Fruit fly (Drosophila melanogaster): ENCODE results near the gene CG3062.

CG3062 gene

DNA sequence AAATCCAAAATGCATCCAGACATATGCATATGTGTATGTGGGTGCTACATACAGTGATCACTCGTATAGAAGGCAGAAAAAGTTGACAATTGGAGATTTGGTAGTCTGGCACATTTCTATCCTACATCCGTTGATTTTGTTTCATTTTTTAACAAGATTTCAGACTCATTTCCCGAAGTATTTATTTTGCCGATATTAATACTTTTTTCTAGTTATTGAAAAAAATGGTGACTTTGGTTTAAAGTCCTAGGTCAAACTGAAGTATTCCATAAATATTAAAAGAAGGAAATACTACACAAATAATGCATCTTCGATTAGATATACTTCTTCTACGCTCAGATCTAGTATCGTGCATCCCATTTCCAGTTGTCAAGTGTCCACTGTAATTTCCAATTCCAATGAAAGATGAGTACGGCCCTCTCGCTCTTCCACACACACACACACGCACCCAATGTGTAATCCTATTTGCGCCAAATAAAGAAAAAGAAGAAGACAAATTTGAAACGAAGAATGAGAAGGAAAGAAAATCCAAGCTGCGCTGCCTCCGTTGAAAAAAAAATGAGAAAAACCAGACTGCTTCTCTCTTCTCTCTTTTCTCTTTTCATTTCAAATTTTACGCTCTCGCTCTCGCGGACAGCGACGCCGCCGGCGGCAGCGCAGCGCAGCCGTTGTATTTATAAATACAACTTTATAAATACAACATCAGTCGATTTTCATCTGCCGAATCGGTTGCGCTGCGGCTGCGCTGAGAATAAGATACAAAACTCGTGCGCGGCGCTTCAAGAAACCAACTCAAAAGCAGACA is 27.6 kb downstream of the CG3062 start, which contains the start of gene peb (continued):
- peak; percentile 45 for TF ChIP-seq esg (GFP tag; conservative IDR thresholded peaks at IDR 0.05)
- TF ChIP-seq salm (tag; optimal IDR thresholded peaks at IDR 0.05): no peak
- TF ChIP-seq CG17568 (GFP tag; optimal IDR thresholded peaks at IDR 0.05): no peak
- TF ChIP-seq nau (GFP tag; optimal IDR thresholded peaks at IDR 0.05): no peak
- TF ChIP-seq cato (GFP tag; optimal IDR thresholded peaks at IDR 0.05; ENCODE audit: borderline replicate concordance): peak; percentile 26
- peak; percentile 78 for TF ChIP-seq cg (GFP tag; optimal IDR thresholded peaks at IDR 0.05)
- TF ChIP-seq CoRest (tag; optimal IDR thresholded peaks at IDR 0.05): peak; percentile 67
- TF ChIP-seq ken (GFP tag; IDR thresholded peaks at IDR 0.05): peak; percentile 21; the same call in 1 of the 3 replicates
- TF ChIP-seq chn (GFP tag; optimal IDR thresholded peaks at IDR 0.05): peak; percentile 64
- TF ChIP-seq pan (optimal IDR thresholded peaks at IDR 0.05): no peak
- no peak for TF ChIP-seq pan (GFP tag; optimal IDR thresholded peaks at IDR 0.05 in 1 of 2, IDR thresholded peaks at IDR 0.05 in 1 of 2)
- TF ChIP-seq CG17612 (GFP tag; IDR thresholded peaks at IDR 0.05): no peak
- no peak for TF ChIP-seq pfk (GFP tag; optimal IDR thresholded peaks at IDR 0.05)
- TF ChIP-seq ara (GFP tag; IDR thresholded peaks at IDR 0.05): peak; percentile 28; the same call in 1 of the 2 replicates
- peak; percentile 10 for TF ChIP-seq CG1233 (GFP tag; optimal IDR thresholded peaks at IDR 0.05)
- TF ChIP-seq Hsf (GFP tag; optimal IDR thresholded peaks at IDR 0.05): peak; percentile 51
- peak; percentile 45 for TF ChIP-seq Mes4 (GFP tag; optimal IDR thresholded peaks at IDR 0.05)
- TF ChIP-seq stwl (tag; optimal IDR thresholded peaks at IDR 0.05): no peak
- TF ChIP-seq CG11085 (GFP tag; IDR thresholded peaks at IDR 0.05): no peak
- peak; percentile 68 for TF ChIP-seq CG7839 (tag; optimal IDR thresholded peaks at IDR 0.05)
- peak; percentile 54 for TF ChIP-seq CG10959 (GFP tag; IDR thresholded peaks at IDR 0.05)
- TF ChIP-seq insv (GFP tag; optimal IDR thresholded peaks at IDR 0.05): no peak
- peak; percentile 68 for TF ChIP-seq CG8290 (GFP tag; optimal IDR thresholded peaks at IDR 0.05)
- no peak for TF ChIP-seq CG8290 (tag; optimal IDR thresholded peaks at IDR 0.05)
- no peak for TF ChIP-seq eyg (GFP tag; optimal IDR thresholded peaks at IDR 0.05)
- no peak for TF ChIP-seq Mrtf (GFP tag; IDR thresholded peaks at IDR 0.05)
- peak; percentile 63 for TF ChIP-seq Antp (GFP tag; optimal IDR thresholded peaks at IDR 0.05)
- TF ChIP-seq E2f2 (GFP tag; IDR thresholded peaks at IDR 0.05): no peak
- TF ChIP-seq pnt (GFP tag; optimal IDR thresholded peaks at IDR 0.05): peak; percentile 76
- TF ChIP-seq tio (GFP tag; optimal IDR thresholded peaks at IDR 0.05): no peak
- TF ChIP-seq chif (GFP tag; optimal IDR thresholded peaks at IDR 0.05): peak in 1 of 2 experiments; percentile 77
- no peak for TF ChIP-seq da (GFP tag; optimal IDR thresholded peaks at IDR 0.05)
- TF ChIP-seq nom (GFP tag; optimal IDR thresholded peaks at IDR 0.05): peak; percentile 42
- TF ChIP-seq CG1647 (GFP tag; optimal IDR thresholded peaks at IDR 0.05): no peak
- no peak for TF ChIP-seq CkIIα-i1 (GFP tag; IDR thresholded peaks at IDR 0.05)
- TF ChIP-seq CG13424 (tag; optimal IDR thresholded peaks at IDR 0.05): peak; percentile 49
- 0 out of 3 replicates have a peak, but pooled peaks have one; percentile 41 for TF ChIP-seq H15 (GFP tag; IDR thresholded peaks at IDR 0.05)
- TF ChIP-seq ranshi (GFP tag; IDR thresholded peaks at IDR 0.05): peak; percentile 40; the same call in 1 of the 2 replicates
- TF ChIP-seq Elba2 (GFP tag; optimal IDR thresholded peaks at IDR 0.05): peak; percentile 13
- TF ChIP-seq CG4404 (GFP tag; IDR thresholded peaks at IDR 0.05): peak; percentile 84
- TF ChIP-seq CG18599 (GFP tag; optimal IDR thresholded peaks at IDR 0.05): peak; percentile 7
- TF ChIP-seq CG10209 (GFP tag; optimal IDR thresholded peaks at IDR 0.05): peak; percentile 33
- peak; percentile 76 for TF ChIP-seq CG15696 (tag; optimal IDR thresholded peaks at IDR 0.05)
- TF ChIP-seq HmgD (GFP tag; optimal IDR thresholded peaks at IDR 0.05): no peak
- TF ChIP-seq CG6689 (GFP tag; IDR thresholded peaks at IDR 0.05): peak; percentile 78
- TF ChIP-seq Ets97D (GFP tag; optimal IDR thresholded peaks at IDR 0.05): peak; percentile 34
- peak; percentile 17 for TF ChIP-seq CG2875 (GFP tag; optimal IDR thresholded peaks at IDR 0.05)
- TF ChIP-seq jumu (GFP tag; optimal IDR thresholded peaks at IDR 0.05): peak; percentile 56
- TF ChIP-seq gce (GFP tag; IDR thresholded peaks at IDR 0.05): peak; percentile 13; the same call in 1 of the 3 replicates
- no peak for TF ChIP-seq run (tag; optimal IDR thresholded peaks at IDR 0.05)

All from whole organism, embryonic.